Worm (Caenorhabditis elegans) whole organism, L4/young adult: ENCODE results near the gene Y46G5A.38.

Experiments
- W03F9.2 ChIP-seq: fragments of 150-350 bp; optimal IDR thresholded peaks from 2 replicates; lab custom pipeline; 2014; ENCODE audit warnings: missing biosample characterization, missing genetic modification characterization
- dao-5 ChIP-seq: sonication (generic microtip); optimal IDR thresholded peaks from 2 replicates; lab custom pipeline; 2016; ENCODE audit warnings: missing genotype, missing genetic modification characterization, moderate library complexity, missing compliant biosample characterization

DNA sequence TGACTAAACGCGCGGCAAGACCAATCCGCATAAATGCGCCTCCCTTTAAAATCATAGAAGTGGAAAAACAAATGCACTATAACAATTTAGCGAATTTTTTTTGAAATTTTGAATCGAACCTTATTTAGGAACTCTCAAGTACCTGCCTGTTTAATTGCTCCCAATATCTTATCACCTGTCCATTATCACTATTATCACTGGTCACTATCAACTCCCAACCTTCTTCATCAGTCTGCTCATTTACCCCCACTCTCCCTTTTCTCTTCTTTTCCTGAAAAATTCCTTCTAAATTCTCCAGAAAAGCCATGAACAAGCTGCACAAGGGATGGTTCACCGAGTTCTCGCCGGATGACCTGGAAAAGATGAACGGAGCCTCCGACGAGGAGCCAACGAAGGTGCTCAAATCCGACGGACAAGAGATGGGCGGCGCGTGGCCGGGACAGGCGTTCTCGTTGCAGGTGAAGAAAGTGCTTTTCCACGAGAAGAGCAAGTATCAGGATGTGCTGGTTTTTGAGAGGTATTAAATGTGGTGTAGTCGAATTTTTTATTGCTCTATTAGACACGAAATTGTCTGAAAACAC, 20.2 kb upstream of the Y46G5A.38 start, which contains the start of gene spds-1:
- TF ChIP-seq dao-5 (tag; lab: Kevin White, UChicago), result no peak
- no peak for TF ChIP-seq W03F9.2
